Fruit fly (Drosophila melanogaster) whole organism, prepupa: ENCODE results near the gene Fbp1.

Experiments
- Blimp-1 ChIP-seq: fragments of 200-800 bp; sonication (Bioruptor generic); optimal IDR thresholded peaks from 3 replicates; lab custom pipeline; 2017; ENCODE audit warnings: missing biosample characterization, missing genetic modification characterization, mild to moderate bottlenecking, moderate library complexity, missing genetic modification reagents
- CG10631 ChIP-seq: fragments of 200-800 bp; sonication (Bioruptor generic); optimal IDR thresholded peaks from 2 replicates; lab custom pipeline; 2016; ENCODE audit warnings: missing biosample characterization, missing genetic modification characterization
- CG10669 ChIP-seq: fragments of 200-800 bp; sonication (Bioruptor generic); optimal IDR thresholded peaks from 3 replicates; lab custom pipeline; 2018; ENCODE audit warnings: missing biosample characterization, mild to moderate bottlenecking, missing genetic modification characterization, moderate library complexity
- CG11294 ChIP-seq: fragments of 200-800 bp; sonication (Bioruptor generic); IDR thresholded peaks from 2 replicates; pipeline ENCODE4 v1.3.6; 2022; ENCODE audit warnings: missing biosample characterization, missing genetic modification characterization
- CG11902 ChIP-seq: fragments of 200-800 bp; sonication (Bioruptor generic); optimal IDR thresholded peaks from 3 replicates; lab custom pipeline; 2016; ENCODE audit warnings: missing biosample characterization, missing genetic modification characterization
- CG15336 ChIP-seq: fragments of 200-800 bp; sonication (Bioruptor generic); IDR thresholded peaks from 2 replicates; pipeline ENCODE4 v1.3.6; 2022; ENCODE audit warnings: missing biosample characterization, missing genetic modification characterization
- CG16779 ChIP-seq: fragments of 200-800 bp; sonication (Bioruptor generic); optimal IDR thresholded peaks from 3 replicates; lab custom pipeline; 2017; ENCODE audit warnings: missing biosample characterization, mild to moderate bottlenecking, missing genetic modification characterization
- CG3032 ChIP-seq: fragments of 200-800 bp; optimal IDR thresholded peaks from 2 replicates; lab custom pipeline; 2019; ENCODE audit warnings: missing biosample characterization, mild to moderate bottlenecking, missing genetic modification characterization, moderate library complexity
- CG32006 ChIP-seq: fragments of 200-800 bp; sonication (Bioruptor generic); optimal IDR thresholded peaks from 3 replicates; lab custom pipeline; 2017; ENCODE audit warnings: missing biosample characterization, mild to moderate bottlenecking, missing genetic modification characterization
- CG4318 ChIP-seq: fragments of 200-800 bp; sonication (Bioruptor generic); optimal IDR thresholded peaks from 3 replicates; lab custom pipeline; 2017; ENCODE audit warnings: missing biosample characterization, mild to moderate bottlenecking, missing genetic modification characterization
- CG6163 ChIP-seq: fragments of 200-800 bp; sonication (Bioruptor generic); IDR thresholded peaks from 3 replicates; pipeline ENCODE4 v1.3.6; 2022; ENCODE audit warnings: missing biosample characterization, missing genetic modification characterization
- CG6276 ChIP-seq: fragments of 200-800 bp; sonication (Bioruptor generic); optimal IDR thresholded peaks from 2 replicates; lab custom pipeline; 2017; ENCODE audit warnings: missing biosample characterization, mild to moderate bottlenecking, missing genetic modification characterization
- CG6792 ChIP-seq: fragments of 200-800 bp; sonication (Bioruptor generic); optimal IDR thresholded peaks from 3 replicates; lab custom pipeline; 2016; ENCODE audit warnings: missing biosample characterization, missing genetic modification characterization
- CG6808 ChIP-seq: fragments of 200-800 bp; sonication (Bioruptor generic); optimal IDR thresholded peaks from 3 replicates; lab custom pipeline; 2017; ENCODE audit warnings: missing biosample characterization, missing genetic modification characterization, mild to moderate bottlenecking, moderate library complexity, missing genetic modification reagents
- CG6854 ChIP-seq: fragments of 200-800 bp; sonication (Bioruptor generic); optimal IDR thresholded peaks from 2 replicates; lab custom pipeline; 2017; ENCODE audit warnings: missing biosample characterization, mild to moderate bottlenecking, missing genetic modification characterization
- CG7368 ChIP-seq: fragments of 200-800 bp; sonication (Bioruptor generic); optimal IDR thresholded peaks from 3 replicates; lab custom pipeline; 2016; ENCODE audit warnings: missing biosample characterization, missing genetic modification characterization
- CG8119 ChIP-seq: fragments of 200-800 bp; sonication (Bioruptor generic); IDR thresholded peaks from 3 replicates; pipeline ENCODE4 v1.3.6; 2022; ENCODE audit warnings: missing biosample characterization, missing genetic modification characterization
- CG8319 ChIP-seq: fragments of 200-800 bp; sonication (Bioruptor generic); optimal IDR thresholded peaks from 3 replicates; lab custom pipeline; 2016; ENCODE audit warnings: missing biosample characterization, missing genetic modification characterization
- CG8632 ChIP-seq: fragments of 200-800 bp; sonication (Bioruptor generic); optimal IDR thresholded peaks from 3 replicates; lab custom pipeline; 2016; ENCODE audit warnings: missing biosample characterization, missing genetic modification characterization
- CG9139 ChIP-seq: fragments of 200-800 bp; sonication (Bioruptor generic); optimal IDR thresholded peaks from 3 replicates; lab custom pipeline; 2017; ENCODE audit warnings: missing biosample characterization, mild to moderate bottlenecking, missing genetic modification characterization
- Eip75B ChIP-seq: fragments of 200-800 bp; sonication (Bioruptor generic); optimal IDR thresholded peaks from 3 replicates; lab custom pipeline; 2016; ENCODE audit warnings: missing biosample characterization, missing genetic modification characterization
- Eip78C ChIP-seq: fragments of 200-800 bp; sonication (Bioruptor generic); peaks from one replicate; lab custom pipeline; 2016; ENCODE audit warnings: missing biosample characterization, missing genetic modification characterization
- Eip93F ChIP-seq: fragments of 200-800 bp; sonication (Bioruptor generic); optimal IDR thresholded peaks from 2 replicates; lab custom pipeline; 2016; ENCODE audit warnings: missing biosample characterization, mild to moderate bottlenecking, missing genetic modification characterization
- Ets21C ChIP-seq: fragments of 200-800 bp; sonication (Bioruptor generic); optimal IDR thresholded peaks from 3 replicates; lab custom pipeline; 2016; ENCODE audit warnings: missing biosample characterization, missing genetic modification characterization
- Hr38 ChIP-seq: sonication (Bioruptor generic); optimal IDR thresholded peaks from 2 replicates; lab custom pipeline; 2016; ENCODE audit warnings: missing biosample characterization, missing genetic modification characterization
- Hr39 ChIP-seq: fragments of 200-800 bp; sonication (Bioruptor generic); optimal IDR thresholded peaks from 2 replicates; lab custom pipeline; 2016; ENCODE audit warnings: missing biosample characterization, missing genetic modification characterization
- Hr4 ChIP-seq: fragments of 200-800 bp; sonication (Bioruptor generic); optimal IDR thresholded peaks from 3 replicates; lab custom pipeline; 2016; ENCODE audit warnings: missing biosample characterization, missing genetic modification characterization
- Lpt ChIP-seq: fragments of 200-800 bp; sonication (Bioruptor generic); optimal IDR thresholded peaks from 3 replicates; lab custom pipeline; 2016; ENCODE audit warnings: missing biosample characterization, missing genetic modification characterization
- Met ChIP-seq: fragments of 200-800 bp; sonication (Bioruptor generic); optimal IDR thresholded peaks from 3 replicates; lab custom pipeline; 2016; ENCODE audit warnings: missing biosample characterization, missing genetic modification characterization
- Smox ChIP-seq: fragments of 200-800 bp; sonication (Bioruptor generic); optimal IDR thresholded peaks from 3 replicates; lab custom pipeline; 2016; ENCODE audit warnings: missing biosample characterization, missing genetic modification characterization
- Sox102F ChIP-seq: fragments of 200-800 bp; sonication (Bioruptor generic); optimal IDR thresholded peaks from 2 replicates; lab custom pipeline; 2016; ENCODE audit warnings: missing biosample characterization, mild to moderate bottlenecking, missing genetic modification characterization
- Sox14 ChIP-seq: fragments of 200-800 bp; sonication (Bioruptor generic); optimal IDR thresholded peaks from 3 replicates; lab custom pipeline; 2016; ENCODE audit warnings: missing biosample characterization, missing genetic modification characterization
- Sox15 ChIP-seq: fragments of 200-800 bp; sonication (Bioruptor generic); optimal IDR thresholded peaks from 3 replicates; lab custom pipeline; 2016; ENCODE audit warnings: missing biosample characterization, missing genetic modification characterization
- achi ChIP-seq: fragments of 200-800 bp; sonication (Bioruptor generic); optimal IDR thresholded peaks from 3 replicates; lab custom pipeline; 2016; ENCODE audit warnings: missing biosample characterization, missing genetic modification characterization
- cyc ChIP-seq: fragments of 200-800 bp; sonication (Bioruptor generic); optimal IDR thresholded peaks from 3 replicates; lab custom pipeline; 2016; ENCODE audit warnings: missing biosample characterization, missing genetic modification characterization
- dac ChIP-seq: fragments of 200-800 bp; sonication (Bioruptor generic); optimal IDR thresholded peaks from 2 replicates; lab custom pipeline; 2017; ENCODE audit warnings: missing biosample characterization, mild to moderate bottlenecking, missing genetic modification characterization
- dsx ChIP-seq: fragments of 200-800 bp; optimal IDR thresholded peaks from 3 replicates; lab custom pipeline; 2019; ENCODE audit warnings: missing biosample characterization, mild to moderate bottlenecking, missing genetic modification characterization, moderate library complexity; ENCODE audit not compliant: poor library complexity, severe bottlenecking
- esn ChIP-seq: fragments of 200-800 bp; sonication (Bioruptor generic); optimal IDR thresholded peaks from 2 replicates; lab custom pipeline; 2016; ENCODE audit warnings: missing biosample characterization, mild to moderate bottlenecking, missing genetic modification characterization, moderate library complexity
- fd59A ChIP-seq: fragments of 200-800 bp; sonication (Bioruptor generic); optimal IDR thresholded peaks from 2 replicates; lab custom pipeline; 2017; ENCODE audit warnings: missing biosample characterization, mild to moderate bottlenecking, missing genetic modification characterization, missing genetic modification reagents
- fd85E ChIP-seq: fragments of 200-800 bp; sonication (Bioruptor generic); optimal IDR thresholded peaks from 3 replicates; lab custom pipeline; 2016; ENCODE audit warnings: missing biosample characterization, missing genetic modification characterization
- lz ChIP-seq: fragments of 200-800 bp; sonication (Bioruptor generic); optimal IDR thresholded peaks from 3 replicates; lab custom pipeline; 2016; ENCODE audit warnings: missing biosample characterization, missing genetic modification characterization
- net ChIP-seq: fragments of 200-800 bp; sonication (Bioruptor generic); optimal IDR thresholded peaks from 3 replicates; lab custom pipeline; 2016; ENCODE audit warnings: missing biosample characterization, missing genetic modification characterization
- pdm3 ChIP-seq: fragments of 200-800 bp; sonication (Bioruptor generic); optimal IDR thresholded peaks from 3 replicates; lab custom pipeline; 2016; ENCODE audit warnings: missing biosample characterization, missing genetic modification characterization
- salr ChIP-seq, 2 experiments: fragments of 200-800 bp; sonication (Bioruptor generic); optimal IDR thresholded peaks; 3 replicates each; lab custom pipeline; 2016 to 2018; ENCODE audit warnings: missing biosample characterization in 2 of 2, missing genetic modification characterization in 2 of 2, mild to moderate bottlenecking in 1 of 2
- spab ChIP-seq: fragments of 200-800 bp; sonication (Bioruptor generic); optimal IDR thresholded peaks from 2 replicates; lab custom pipeline; 2017; ENCODE audit warnings: missing biosample characterization, mild to moderate bottlenecking, missing genetic modification characterization, missing genetic modification reagents
- ss ChIP-seq, 2 experiments: fragments of 200-800 bp; sonication (Bioruptor generic); optimal IDR thresholded peaks; 2 replicates in 1 of 2; 3 replicates in 1 of 2; lab custom pipeline; 2017 to 2018; ENCODE audit warnings: mild to moderate bottlenecking in 2 of 2, missing biosample characterization in 2 of 2, missing genetic modification characterization in 2 of 2, moderate library complexity in 1 of 2
- svp ChIP-seq: fragments of 200-800 bp; sonication (Bioruptor generic); peaks from one replicate; lab custom pipeline; 2016; ENCODE audit warnings: missing biosample characterization, missing genetic modification characterization
- topi ChIP-seq: fragments of 200-800 bp; sonication (Bioruptor generic); optimal IDR thresholded peaks from 3 replicates; lab custom pipeline; 2016; ENCODE audit warnings: missing biosample characterization, missing genetic modification characterization
- vri ChIP-seq: fragments of 200-800 bp; sonication (Bioruptor generic); optimal IDR thresholded peaks from 3 replicates; lab custom pipeline; 2016; ENCODE audit warnings: missing biosample characterization, mild to moderate bottlenecking, missing genetic modification characterization

The Fbp1 gene

DNA sequence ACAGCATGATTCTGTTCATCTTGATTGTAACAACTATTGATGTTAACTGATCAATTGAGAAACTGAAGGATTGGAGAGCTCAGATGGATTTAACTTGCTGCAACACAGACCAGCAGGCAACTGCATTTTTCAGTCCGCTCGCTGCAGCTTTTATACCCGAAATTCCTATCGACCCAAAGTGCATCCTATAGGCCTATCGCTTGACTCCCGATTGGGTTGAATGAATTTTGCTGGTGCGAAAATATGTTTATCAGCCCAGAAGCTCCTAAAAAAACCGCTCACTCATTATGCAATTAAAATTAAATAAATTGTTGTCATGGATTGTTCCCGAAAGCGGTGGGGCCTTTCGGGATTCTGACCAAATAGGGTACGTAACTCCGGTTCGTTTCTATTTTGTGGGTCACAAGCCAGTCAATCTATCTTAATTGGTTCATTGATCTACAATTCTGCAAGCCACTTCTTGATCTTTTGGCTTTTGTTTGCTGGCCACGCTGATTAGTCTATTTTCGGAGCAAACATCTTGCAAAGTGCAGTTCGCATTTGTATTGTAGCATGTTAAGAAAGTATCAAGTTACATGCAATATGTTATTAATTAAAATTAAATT, at the start of gene Fbp1:
Gene Fbp1, minus strand, starts transcription at position 113 of the 605 bp plus-strand sequence.
- TF ChIP-seq svp (GFP tag; lab: Kevin White, UChicago) (peak; percentile 99), CG9139 (no peak)

DNA sequence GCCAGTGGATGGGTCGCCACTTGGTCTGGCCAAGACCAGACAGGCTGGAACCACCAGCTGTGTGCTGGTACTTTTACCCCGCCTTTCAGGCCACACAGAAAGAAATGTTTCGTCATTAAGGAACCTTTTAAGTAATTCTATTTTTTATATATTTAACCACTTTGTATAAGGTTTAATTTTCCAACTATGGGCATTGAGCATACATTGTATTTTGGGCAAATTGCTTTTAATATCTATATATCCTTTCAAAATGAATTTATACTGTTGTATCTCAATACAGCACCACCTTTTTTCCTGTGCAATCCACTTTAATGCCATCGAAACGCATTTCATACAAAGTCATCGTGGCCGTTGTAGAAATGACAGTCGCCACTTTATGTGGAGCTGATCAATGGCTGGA, 48.5 kb upstream of the Fbp1 start:
- TF ChIP-seq pdm3 (GFP tag; lab: Kevin White, UChicago) (peak; percentile 34), lz (peak; percentile 14), CG32006 (GFP tag; lab: Kevin White, UChicago) (peak; percentile 63), Hr4 (peak; percentile 36), Eip78C (GFP tag; lab: Kevin White, UChicago) (peak; percentile 77), achi (GFP tag; lab: Kevin White, UChicago) (peak; percentile 53), fd85E (GFP tag; lab: Kevin White, UChicago) (no peak), topi (GFP tag; lab: Kevin White, UChicago) (peak; percentile 46), CG8319 (no peak), CG8632 (GFP tag; lab: Kevin White, UChicago) (peak; percentile 26), Met (GFP tag; lab: Kevin White, UChicago) (peak; percentile 29), CG9139 (no peak), Sox15 (GFP tag; lab: Kevin White, UChicago) (no peak), Eip75B (GFP tag; lab: Kevin White, UChicago) (peak; percentile 41), CG15336 (GFP tag; lab: Robert Waterston, UW) (no peak; the same call in 1 of the 2 replicates), ss (GFP tag; optimal IDR thresholded peaks at IDR 0.05; lab: Kevin White, UChicago) (peak in 1 of 2 experiments; percentile 10), CG11294 (GFP tag; lab: Robert Waterston, UW) (no peak), CG7368 (no peak), CG6854 (GFP tag; lab: Kevin White, UChicago) (no peak), Sox14 (GFP tag; lab: Kevin White, UChicago) (peak; percentile 48), CG16779 (tag; lab: Kevin White, UChicago) (no peak), Sox102F (no peak), dac (no peak), CG6163 (GFP tag; lab: Robert Waterston, UW) (peak; percentile 60), Blimp-1 (no peak), salr (GFP tag; optimal IDR thresholded peaks at IDR 0.05; lab: Kevin White, UChicago) (peak in 1 of 2 experiments; percentile 21), CG6792 (no peak), Smox (peak; percentile 20), CG6808 (peak; percentile 53), CG6276 (no peak), CG4318 (GFP tag; lab: Kevin White, UChicago) (peak; percentile 4), Hr38 (GFP tag; lab: Kevin White, UChicago) (no peak), CG3032 (tag; lab: Kevin White, UChicago) (peak; percentile 44), Hr39 (GFP tag; lab: Kevin White, UChicago) (peak; percentile 1), Eip93F (GFP tag; lab: Kevin White, UChicago) (no peak), spab (GFP tag; lab: Kevin White, UChicago) (peak; percentile 31), CG10631 (GFP tag; lab: Kevin White, UChicago) (peak; percentile 37), Ets21C (GFP tag; lab: Kevin White, UChicago) (no peak), cyc (peak; percentile 18), fd59A (GFP tag; lab: Kevin White, UChicago) (peak; percentile 15), dsx (peak; percentile 84), esn (peak; percentile 22), net (GFP tag; lab: Kevin White, UChicago) (peak; percentile 9), Lpt (GFP tag; lab: Kevin White, UChicago) (no peak), CG11902 (GFP tag; lab: Kevin White, UChicago) (no peak), CG10669 (GFP tag; lab: Kevin White, UChicago) (peak; percentile 41), CG8119 (GFP tag; lab: Robert Waterston, UW) (peak; percentile 51; the same call in 2 of the 3 replicates), vri (GFP tag; lab: Kevin White, UChicago) (no peak), svp (GFP tag; lab: Kevin White, UChicago) (peak; percentile 66)
